Worm (Caenorhabditis elegans) whole organism, young adult: ENCODE data around the gene D2045.8.

Experiments used
- B0019.2 ChIP-seq: fragments of 200-800 bp; sonication (Bioruptor generic); conservative IDR thresholded peaks from 2 replicates; pipeline ENCODE4 v1.3.6; 2022; ENCODE audit warnings: missing genetic modification reagents, missing genetic modification characterization, missing compliant biosample characterization
- B0035.1 ChIP-seq: sonication (generic microtip); optimal IDR thresholded peaks from 2 replicates; lab custom pipeline; 2016; ENCODE audit warnings: missing genetic modification characterization, mild to moderate bottlenecking, missing compliant biosample characterization, missing genotype, missing genetic modification reagents
- B0261.1 ChIP-seq: sonication (generic microtip); optimal IDR thresholded peaks from 2 replicates; lab custom pipeline; 2016; ENCODE audit warnings: mild to moderate bottlenecking, missing genetic modification characterization, moderate library complexity, missing compliant biosample characterization
- B0336.3 ChIP-seq: fragments of 200-800 bp; sonication (Bioruptor generic); IDR thresholded peaks from 2 replicates; pipeline ENCODE4 v1.3.6; 2022; ENCODE audit warnings: missing genetic modification characterization, missing compliant biosample characterization
- F10E7.11 ChIP-seq: sonication (generic microtip); optimal IDR thresholded peaks from 2 replicates; lab custom pipeline; 2017; ENCODE audit warnings: mild to moderate bottlenecking, missing genetic modification characterization, moderate library complexity, missing compliant biosample characterization
- F22D6.2 ChIP-seq: sonication (generic microtip); optimal IDR thresholded peaks from 2 replicates; lab custom pipeline; 2016; ENCODE audit warnings: mild to moderate bottlenecking, missing genetic modification characterization, missing compliant biosample characterization
- F23B12.7 ChIP-seq: sonication (generic microtip); optimal IDR thresholded peaks from 2 replicates; lab custom pipeline; 2017; ENCODE audit warnings: missing genetic modification characterization, mild to moderate bottlenecking, missing compliant biosample characterization, antibody characterized with exemption, moderate library complexity; ENCODE audit not compliant: insufficient read depth
- F33H1.4 ChIP-seq: fragments of 200-800 bp; sonication (Bioruptor generic); IDR thresholded peaks from 2 replicates; pipeline ENCODE4 v1.3.6; 2022; ENCODE audit warnings: missing genetic modification reagents, missing genetic modification characterization, missing compliant biosample characterization
- F37B4.10 ChIP-seq: fragments of 200-800 bp; sonication (Bioruptor generic); IDR thresholded peaks from 2 replicates; pipeline ENCODE4 v1.3.6; 2022; ENCODE audit warnings: missing genetic modification characterization, missing compliant biosample characterization
- F39B2.1 ChIP-seq: fragments of 200-800 bp; sonication (Bioruptor generic); IDR thresholded peaks from 2 replicates; pipeline ENCODE4 v1.3.6; 2022; ENCODE audit warnings: missing genetic modification reagents, missing genetic modification characterization, missing compliant biosample characterization
- K12H6.12 ChIP-seq: fragments of 200-800 bp; sonication (Bioruptor generic); optimal IDR thresholded peaks from 2 replicates; lab custom pipeline; 2018; ENCODE audit warnings: mild to moderate bottlenecking, missing genetic modification characterization, missing compliant biosample characterization
- T07F8.4 ChIP-seq: sonication (generic microtip); optimal IDR thresholded peaks from 2 replicates; lab custom pipeline; 2016; ENCODE audit warnings: mild to moderate bottlenecking, missing genetic modification characterization, moderate library complexity, missing compliant biosample characterization
- T26A5.8 ChIP-seq: sonication (generic microtip); optimal IDR thresholded peaks from 2 replicates; lab custom pipeline; 2016; ENCODE audit warnings: missing genetic modification characterization, missing compliant biosample characterization
- Y53G8AR.9 ChIP-seq: fragments of 200-800 bp; sonication (Bioruptor generic); conservative IDR thresholded peaks from 2 replicates; pipeline ENCODE4 v1.3.6; 2022; ENCODE audit warnings: missing genetic modification reagents, missing genetic modification characterization, missing compliant biosample characterization
- Y67H2A.10 ChIP-seq: fragments of 200-800 bp; sonication (Bioruptor generic); conservative IDR thresholded peaks from 2 replicates; pipeline ENCODE4 v1.3.6; 2022; ENCODE audit warnings: missing genetic modification reagents, missing genetic modification characterization, missing compliant biosample characterization
- akir-1 ChIP-seq: fragments of 200-800 bp; sonication (Bioruptor generic); optimal IDR thresholded peaks from 2 replicates; lab custom pipeline; 2018; ENCODE audit warnings: mild to moderate bottlenecking, missing genetic modification characterization, moderate library complexity, missing compliant biosample characterization
- aptf-3 ChIP-seq: fragments of 200-800 bp; sonication (Bioruptor generic); IDR thresholded peaks from 2 replicates; pipeline ENCODE4 v1.3.6; 2022; ENCODE audit warnings: missing genetic modification characterization, missing compliant biosample characterization
- athp-1 ChIP-seq: sonication (generic microtip); optimal IDR thresholded peaks from 2 replicates; lab custom pipeline; 2017; ENCODE audit warnings: mild to moderate bottlenecking, missing genetic modification characterization, missing compliant biosample characterization
- attf-3 ChIP-seq: fragments of 200-800 bp; sonication (Bioruptor generic); conservative IDR thresholded peaks from 2 replicates; pipeline ENCODE4 v1.3.6; 2022; ENCODE audit warnings: missing genetic modification reagents, missing genetic modification characterization, missing compliant biosample characterization
- attf-5 ChIP-seq: fragments of 200-800 bp; sonication (Bioruptor generic); optimal IDR thresholded peaks from 2 replicates; lab custom pipeline; 2018; ENCODE audit warnings: mild to moderate bottlenecking, missing genetic modification characterization, missing compliant biosample characterization
- bed-2 ChIP-seq: fragments of 200-800 bp; sonication (Bioruptor generic); IDR thresholded peaks from 2 replicates; pipeline ENCODE4 v1.3.6; 2022; ENCODE audit warnings: missing genetic modification reagents, missing genetic modification characterization, missing compliant biosample characterization
- ccch-3 ChIP-seq: fragments of 200-800 bp; sonication (Bioruptor generic); optimal IDR thresholded peaks from 2 replicates; lab custom pipeline; 2018; ENCODE audit warnings: mild to moderate bottlenecking, missing genetic modification characterization, missing compliant biosample characterization
- ceh-27 ChIP-seq: fragments of 200-800 bp; sonication (Bioruptor generic); optimal IDR thresholded peaks from 2 replicates; lab custom pipeline; 2018; ENCODE audit warnings: mild to moderate bottlenecking, missing genetic modification characterization, moderate library complexity, missing compliant biosample characterization
- ceh-58 ChIP-seq: fragments of 200-800 bp; sonication (Bioruptor generic); IDR thresholded peaks from 2 replicates; pipeline ENCODE4 v1.3.6; 2022; ENCODE audit warnings: missing genetic modification characterization, missing compliant biosample characterization
- ekl-4 ChIP-seq: fragments of 200-800 bp; sonication (Bioruptor generic); IDR thresholded peaks from 2 replicates; pipeline ENCODE4 v1.3.6; 2022; ENCODE audit warnings: missing genetic modification reagents, missing genetic modification characterization, missing compliant biosample characterization
- gei-17 ChIP-seq: fragments of 200-800 bp; sonication (Bioruptor generic); optimal IDR thresholded peaks from 2 replicates; lab custom pipeline; 2018; ENCODE audit warnings: mild to moderate bottlenecking, missing genetic modification characterization, missing compliant biosample characterization
- hlh-26 ChIP-seq: fragments of 200-800 bp; sonication (Bioruptor generic); conservative IDR thresholded peaks from 2 replicates; pipeline ENCODE4 v1.3.6; 2022; ENCODE audit warnings: missing genetic modification reagents, missing genetic modification characterization, missing compliant biosample characterization
- lag-1 ChIP-seq: fragments of 200-800 bp; sonication (Bioruptor generic); IDR thresholded peaks from 2 replicates; pipeline ENCODE4 v1.3.6; 2022; ENCODE audit warnings: missing genetic modification reagents, missing genetic modification characterization, missing compliant biosample characterization
- let-526 ChIP-seq: fragments of 200-800 bp; sonication (Bioruptor generic); IDR thresholded peaks from 2 replicates; pipeline ENCODE4 v1.3.6; 2022; ENCODE audit warnings: missing genetic modification reagents, missing genetic modification characterization, missing compliant biosample characterization
- lin-26 ChIP-seq: fragments of 200-800 bp; sonication (Bioruptor generic); IDR thresholded peaks from 2 replicates; pipeline ENCODE4 v1.3.6; 2022; ENCODE audit warnings: missing genetic modification reagents, missing genetic modification characterization, missing compliant biosample characterization
- lin-35 ChIP-seq, 3 experiments: fragments of 150-350 bp in 2 of 3; sonication (generic microtip) in 1 of 3; optimal IDR thresholded peaks; 2 replicates each; lab custom pipeline; 2014 to 2018; ENCODE audit warnings: missing biosample characterization in 3 of 3, missing genetic modification characterization in 3 of 3, missing genetic modification reagents in 3 of 3
- lin-54 ChIP-seq: fragments of 200-800 bp; sonication (Bioruptor generic); optimal IDR thresholded peaks from 2 replicates; lab custom pipeline; 2018; ENCODE audit warnings: mild to moderate bottlenecking, missing genetic modification characterization, missing compliant biosample characterization
- lsl-1 ChIP-seq: fragments of 200-800 bp; sonication (Bioruptor generic); optimal IDR thresholded peaks from 2 replicates; lab custom pipeline; 2018; ENCODE audit warnings: mild to moderate bottlenecking, missing genetic modification characterization, moderate library complexity, missing compliant biosample characterization
- lsy-27 ChIP-seq: sonication (generic microtip); optimal IDR thresholded peaks from 2 replicates; lab custom pipeline; 2017; ENCODE audit warnings: missing genetic modification characterization, mild to moderate bottlenecking, missing compliant biosample characterization, antibody characterized with exemption, missing genotype, borderline replicate concordance; ENCODE audit not compliant: insufficient read depth
- madf-3 ChIP-seq: fragments of 200-800 bp; sonication (Bioruptor generic); IDR thresholded peaks from 2 replicates; pipeline ENCODE4 v1.3.6; 2022; ENCODE audit warnings: missing genetic modification reagents, missing genetic modification characterization, missing compliant biosample characterization
- madf-6 ChIP-seq: fragments of 200-800 bp; sonication (Bioruptor generic); IDR thresholded peaks from 2 replicates; pipeline ENCODE4 v1.3.6; 2022; ENCODE audit warnings: missing genetic modification reagents, missing genetic modification characterization, missing compliant biosample characterization
- mes-4 ChIP-seq: sonication (generic microtip); optimal IDR thresholded peaks from 2 replicates; lab custom pipeline; 2016; ENCODE audit warnings: missing genotype, missing genetic modification characterization, missing compliant biosample characterization
- nfya-2 ChIP-seq: fragments of 200-800 bp; sonication (Bioruptor generic); IDR thresholded peaks from 2 replicates; pipeline ENCODE4 v1.3.6; 2022; ENCODE audit warnings: missing genetic modification reagents, missing genetic modification characterization, missing compliant biosample characterization
- nhr-120 ChIP-seq: fragments of 200-800 bp; sonication (Bioruptor generic); IDR thresholded peaks from 2 replicates; pipeline ENCODE4 v1.3.6; 2022; ENCODE audit warnings: missing genetic modification characterization, missing compliant biosample characterization
- nhr-27 ChIP-seq: fragments of 200-800 bp; sonication (Bioruptor generic); optimal IDR thresholded peaks from 2 replicates; lab custom pipeline; 2018; ENCODE audit warnings: mild to moderate bottlenecking, missing genetic modification characterization, moderate library complexity, missing compliant biosample characterization
- repo-1 ChIP-seq: sonication (generic microtip); optimal IDR thresholded peaks from 2 replicates; lab custom pipeline; 2017; ENCODE audit warnings: mild to moderate bottlenecking, missing genetic modification characterization, missing compliant biosample characterization
- rpc-1 ChIP-seq, 2 experiments: fragments of 150-350 bp in 1 of 2; sonication (generic microtip) in 1 of 2; optimal IDR thresholded peaks; 2 replicates each; lab custom pipeline; 2014 to 2018; ENCODE audit warnings: missing biosample characterization in 1 of 2, missing genetic modification characterization in 1 of 2, missing genetic modification reagents in 1 of 2, missing genotype in 1 of 2
- snpc-1.3 ChIP-seq: sonication (generic microtip); optimal IDR thresholded peaks from 2 replicates; lab custom pipeline; 2017; ENCODE audit warnings: missing genetic modification characterization, mild to moderate bottlenecking, missing compliant biosample characterization, antibody characterized with exemption, moderate library complexity, missing genotype, missing genetic modification reagents; ENCODE audit not compliant: insufficient read depth
- unc-62 ChIP-seq: fragments of 150-350 bp; optimal IDR thresholded peaks from 2 replicates; lab custom pipeline; 2014; ENCODE audit warnings: missing biosample characterization, missing genetic modification reagents, missing genetic modification characterization
- zfh-2 ChIP-seq: fragments of 200-800 bp; sonication (Bioruptor generic); conservative IDR thresholded peaks from 2 replicates; pipeline ENCODE4 v1.3.6; 2022; ENCODE audit warnings: missing genetic modification reagents, missing genetic modification characterization, missing compliant biosample characterization
- ztf-25 ChIP-seq: fragments of 200-800 bp; sonication (Bioruptor generic); IDR thresholded peaks from 2 replicates; pipeline ENCODE4 v1.3.6; 2022; ENCODE audit warnings: missing genetic modification reagents, missing genetic modification characterization, missing compliant biosample characterization

The D2045.8 gene

ce11 chrIII:10460427-10461163 is 21.5 kb upstream of the D2045.8 start, which contains the start of gene ecps-1 (continued):
- TF ChIP-seq nfya-2 = no peak
- TF ChIP-seq B0336.3 = no peak
- peak; percentile 87 for TF ChIP-seq F23B12.7 (tag; lab: Kevin White, UChicago)
- TF ChIP-seq Y53G8AR.9 (GFP tag; lab: Robert Waterston, UW) = 0 out of 2 replicates have a peak, but pooled peaks have one; percentile 30
- TF ChIP-seq snpc-1.3 (tag; lab: Kevin White, UChicago) = peak; percentile 79
- peak; percentile 70 for TF ChIP-seq attf-3
- TF ChIP-seq lsl-1 (GFP tag; lab: Kevin White, UChicago) = peak; percentile 79
- no peak for TF ChIP-seq aptf-3 (GFP tag; lab: Robert Waterston, UW)
- TF ChIP-seq Y67H2A.10 (GFP tag; lab: Robert Waterston, UW) = peak; percentile 62; the same call in 1 of the 2 replicates
- peak; percentile 84 for TF ChIP-seq ztf-25 (GFP tag; lab: Robert Waterston, UW)
- peak; percentile 25; the same call in 1 of the 2 replicates for TF ChIP-seq lin-26 (GFP tag; lab: Robert Waterston, UW)
- peak; percentile 91 for TF ChIP-seq ceh-27 (GFP tag; lab: Kevin White, UChicago)
- no peak for TF ChIP-seq repo-1 (tag; lab: Kevin White, UChicago)
- no peak for TF ChIP-seq unc-62 (GFP tag; lab: Kevin White, UChicago)
- TF ChIP-seq attf-5 (GFP tag; lab: Kevin White, UChicago) = peak; percentile 100
- TF ChIP-seq zfh-2 (GFP tag; lab: Robert Waterston, UW) = no peak
- TF ChIP-seq bed-2 = peak; percentile 62; the same call in 1 of the 2 replicates
- no peak for TF ChIP-seq F10E7.11 (tag; lab: Kevin White, UChicago)
- peak; percentile 68; the same call in 1 of the 2 replicates for TF ChIP-seq let-526 (GFP tag; lab: Robert Waterston, UW)
- no peak for TF ChIP-seq rpc-1 (optimal IDR thresholded peaks at IDR 0.05; lab: Kevin White, UChicago)
- TF ChIP-seq rpc-1 (tag; optimal IDR thresholded peaks at IDR 0.05; lab: Kevin White, UChicago) = no peak
- TF ChIP-seq lin-35 (GFP tag; optimal IDR thresholded peaks at IDR 0.05; lab: Kevin White, UChicago) = peak in 1 of 3 experiments; percentile 66
- peak; percentile 84; the same call in 1 of the 2 replicates for TF ChIP-seq ekl-4
- TF ChIP-seq F37B4.10 (GFP tag; lab: Robert Waterston, UW) = no peak
- peak; percentile 88 for TF ChIP-seq lin-54
- peak; percentile 79; the same call in 1 of the 2 replicates for TF ChIP-seq madf-3 (GFP tag; lab: Robert Waterston, UW)
- TF ChIP-seq akir-1 = no peak
- peak; percentile 80 for TF ChIP-seq B0019.2 (GFP tag; lab: Robert Waterston, UW)
- peak; percentile 91 for TF ChIP-seq ccch-3
- peak; percentile 84 for TF ChIP-seq madf-6 (GFP tag; lab: Robert Waterston, UW)
- TF ChIP-seq F22D6.2 (tag; lab: Kevin White, UChicago) = no peak
- TF ChIP-seq T26A5.8 (tag; lab: Kevin White, UChicago) = no peak
- TF ChIP-seq F33H1.4 (GFP tag; lab: Robert Waterston, UW) = peak; percentile 74
- TF ChIP-seq hlh-26 (GFP tag; lab: Robert Waterston, UW) = no peak
- peak; percentile 60 for TF ChIP-seq T07F8.4 (tag; lab: Kevin White, UChicago)
- TF ChIP-seq K12H6.12 (tag; lab: Kevin White, UChicago) = peak; percentile 63
- TF ChIP-seq F39B2.1 (GFP tag; lab: Robert Waterston, UW) = no peak
- no peak for TF ChIP-seq B0261.1 (tag; lab: Kevin White, UChicago)
- no peak for TF ChIP-seq B0035.1
- TF ChIP-seq lsy-27 = peak; percentile 25
- no peak for TF ChIP-seq lag-1 (GFP tag; lab: Robert Waterston, UW)
- no peak for TF ChIP-seq nhr-120
- TF ChIP-seq gei-17 (GFP tag; lab: Kevin White, UChicago) = no peak
- peak; percentile 91 for TF ChIP-seq athp-1 (tag; lab: Kevin White, UChicago)
- TF ChIP-seq nhr-27 (tag; lab: Kevin White, UChicago) = no peak
- no peak for TF ChIP-seq mes-4 (tag; lab: Kevin White, UChicago)
- TF ChIP-seq ceh-58 (GFP tag; lab: Robert Waterston, UW) = no peak
